Worm (Caenorhabditis elegans) whole organism, midembryonic: ENCODE data around the gene sago-1.

ENCODE experiments used
- T22C8.4 ChIP-seq: fragments of 200-800 bp; sonication (Bioruptor generic); IDR thresholded peaks from 2 replicates; pipeline ENCODE4 v1.3.6; 2022; ENCODE audit warnings: missing genetic modification characterization, missing compliant biosample characterization
- cog-1 ChIP-seq: sonication (generic microtip); optimal IDR thresholded peaks from 2 replicates; lab custom pipeline; 2016; ENCODE audit warnings: missing genetic modification characterization, missing compliant biosample characterization
- flt-1 ChIP-seq: fragments of 200-800 bp; sonication (Bioruptor generic); IDR thresholded peaks from 2 replicates; pipeline ENCODE4 v1.3.6; 2022; ENCODE audit warnings: missing genetic modification characterization, missing compliant biosample characterization
- klf-2 ChIP-seq: fragments of 200-800 bp; sonication (Bioruptor generic); conservative IDR thresholded peaks from 2 replicates; pipeline ENCODE4 v1.3.6; 2022; ENCODE audit warnings: missing genetic modification reagents, missing genetic modification characterization, missing compliant biosample characterization
- med-1 ChIP-seq: sonication (generic microtip); optimal IDR thresholded peaks from 2 replicates; lab custom pipeline; 2017; ENCODE audit warnings: missing genetic modification characterization, mild to moderate bottlenecking, missing compliant biosample characterization, antibody characterized with exemption, missing genetic modification reagents; ENCODE audit not compliant: insufficient read depth
- ref-1 ChIP-seq: fragments of 200-800 bp; sonication (Bioruptor generic); conservative IDR thresholded peaks from 2 replicates; pipeline ENCODE4 v1.3.6; 2022; ENCODE audit warnings: missing genetic modification reagents, missing genetic modification characterization, missing compliant biosample characterization
- tab-1 ChIP-seq: fragments of 200-800 bp; sonication (Bioruptor generic); IDR thresholded peaks from 2 replicates; pipeline ENCODE4 v1.3.6; 2022; ENCODE audit warnings: missing genetic modification characterization, missing compliant biosample characterization
- ztf-23 ChIP-seq: fragments of 200-800 bp; sonication (Bioruptor generic); IDR thresholded peaks from 2 replicates; pipeline ENCODE4 v1.3.6; 2022; ENCODE audit warnings: missing genetic modification reagents, missing genetic modification characterization, missing compliant biosample characterization
- ztf-29 ChIP-seq: fragments of 200-800 bp; sonication (Bioruptor generic); IDR thresholded peaks from 2 replicates; pipeline ENCODE4 v1.3.6; 2022; ENCODE audit warnings: missing genetic modification reagents, missing genetic modification characterization, missing compliant biosample characterization

Gene sago-1

DNA sequence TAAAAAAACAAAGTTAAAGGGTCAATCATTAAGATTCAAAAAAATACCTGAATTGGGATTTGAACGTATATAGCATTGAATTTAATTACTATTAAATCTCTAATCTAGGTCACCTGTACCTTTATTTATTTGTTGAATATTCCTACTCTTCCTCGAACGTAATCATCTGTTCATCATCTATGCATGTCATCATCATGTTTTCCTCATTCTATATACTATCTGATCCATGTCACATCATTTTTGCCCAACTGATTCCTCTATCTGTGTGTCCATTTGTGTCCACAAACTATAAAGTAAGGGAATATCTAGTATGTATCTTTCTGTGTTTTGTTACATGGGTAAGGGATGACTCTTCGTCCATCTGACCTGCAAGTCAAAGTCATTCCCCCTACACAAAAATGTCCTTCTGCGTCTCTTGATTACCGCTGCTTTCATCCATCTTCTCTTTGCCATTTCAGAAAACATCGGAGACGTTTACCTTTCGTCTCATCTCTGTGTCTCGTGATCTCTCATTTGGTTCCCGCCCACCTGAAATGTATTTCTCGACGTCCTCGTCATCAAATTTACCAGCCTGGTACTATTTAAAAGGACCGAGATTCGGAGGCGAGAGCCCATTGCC is 19.3 kb downstream of the sago-1 start:
- TF ChIP-seq med-1 (no peak), ztf-23 (GFP tag; lab: Robert Waterston, UW) (no peak), T22C8.4 (no peak), cog-1 (tag; lab: Kevin White, UChicago) (no peak), flt-1 (no peak), klf-2 (GFP tag; lab: Robert Waterston, UW) (no peak), tab-1 (GFP tag; lab: Robert Waterston, UW) (no peak), ztf-29 (GFP tag; lab: Robert Waterston, UW) (no peak)

DNA sequence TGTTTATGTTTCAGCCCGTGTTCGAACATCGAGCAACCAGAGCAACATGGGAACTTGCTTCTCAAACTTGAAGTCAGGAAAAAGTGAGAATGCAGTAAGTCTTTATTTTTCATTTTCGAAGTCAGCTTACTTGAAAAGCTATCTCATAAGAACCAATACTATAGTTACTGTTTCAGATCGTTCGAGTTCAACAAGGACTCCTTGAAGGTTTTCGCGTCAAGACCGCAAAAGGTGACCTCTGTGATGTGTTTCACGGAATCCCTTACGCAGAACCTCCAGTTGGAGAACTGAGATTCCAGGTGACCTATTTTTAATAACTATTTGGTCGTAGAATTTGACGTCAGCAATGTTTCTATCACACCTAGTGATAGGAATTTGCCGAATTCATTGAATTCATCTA is 20.0 kb downstream of the sago-1 start:
- TF ChIP-seq ztf-29 (GFP tag; lab: Robert Waterston, UW): no peak
- TF ChIP-seq med-1: no peak
- no peak for TF ChIP-seq cog-1 (tag; lab: Kevin White, UChicago)
- TF ChIP-seq ref-1 (GFP tag; lab: Robert Waterston, UW): no peak
- no peak for TF ChIP-seq flt-1
- no peak for TF ChIP-seq T22C8.4
- no peak for TF ChIP-seq ztf-23 (GFP tag; lab: Robert Waterston, UW)
- TF ChIP-seq tab-1 (GFP tag; lab: Robert Waterston, UW): no peak
- no peak for TF ChIP-seq klf-2 (GFP tag; lab: Robert Waterston, UW)

DNA sequence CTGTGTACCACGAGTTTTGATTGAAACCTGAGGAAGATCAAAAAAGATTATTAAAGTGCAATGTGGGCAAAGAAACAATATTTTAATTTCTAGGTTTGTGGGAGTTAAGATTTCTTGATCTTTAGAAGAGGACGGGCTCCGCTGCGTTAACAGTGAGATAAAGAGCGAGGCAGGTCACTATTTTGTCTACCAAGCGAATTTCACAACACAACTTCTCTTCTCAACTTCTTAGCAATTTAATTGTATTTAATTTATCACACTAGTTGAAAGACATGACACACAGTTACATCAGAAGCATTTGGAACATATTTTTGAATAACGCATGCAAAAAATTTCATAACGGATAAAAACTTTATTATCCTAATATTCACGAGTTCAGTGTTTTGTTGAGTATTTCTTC is 22.8 kb downstream of the sago-1 start:
- TF ChIP-seq tab-1 (GFP tag; lab: Robert Waterston, UW): no peak

DNA sequence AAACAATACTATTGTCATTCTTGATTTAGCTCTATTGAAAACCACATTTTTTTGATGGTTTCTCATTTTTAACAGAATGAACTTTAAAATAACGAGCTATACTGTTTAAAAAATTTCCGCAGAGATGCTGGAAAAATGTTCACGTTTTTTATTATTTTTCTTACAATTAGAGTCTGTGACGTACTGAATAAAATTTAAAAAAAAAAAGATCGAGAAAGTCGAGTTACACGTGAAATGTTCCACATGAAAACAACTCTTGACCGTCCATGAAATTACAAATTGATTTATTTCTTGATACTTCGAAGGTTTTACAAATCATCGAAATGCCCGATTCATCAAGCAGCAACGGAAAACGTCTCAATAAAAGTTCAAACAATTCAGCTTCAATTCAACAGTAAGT is 23.4 kb downstream of the sago-1 start, which contains the start of gene fbxa-202:
Gene fbxa-202, plus strand, starts transcription at position 301 of the 400 bp plus-strand sequence.
- no peak for TF ChIP-seq flt-1
- no peak for TF ChIP-seq med-1
- TF ChIP-seq ztf-29 (GFP tag; lab: Robert Waterston, UW): no peak
- no peak for TF ChIP-seq ref-1 (GFP tag; lab: Robert Waterston, UW)
- no peak for TF ChIP-seq cog-1 (tag; lab: Kevin White, UChicago)
- TF ChIP-seq ztf-23 (GFP tag; lab: Robert Waterston, UW): no peak
- no peak for TF ChIP-seq tab-1 (GFP tag; lab: Robert Waterston, UW)
- no peak for TF ChIP-seq klf-2 (GFP tag; lab: Robert Waterston, UW)
- TF ChIP-seq T22C8.4: no peak

DNA sequence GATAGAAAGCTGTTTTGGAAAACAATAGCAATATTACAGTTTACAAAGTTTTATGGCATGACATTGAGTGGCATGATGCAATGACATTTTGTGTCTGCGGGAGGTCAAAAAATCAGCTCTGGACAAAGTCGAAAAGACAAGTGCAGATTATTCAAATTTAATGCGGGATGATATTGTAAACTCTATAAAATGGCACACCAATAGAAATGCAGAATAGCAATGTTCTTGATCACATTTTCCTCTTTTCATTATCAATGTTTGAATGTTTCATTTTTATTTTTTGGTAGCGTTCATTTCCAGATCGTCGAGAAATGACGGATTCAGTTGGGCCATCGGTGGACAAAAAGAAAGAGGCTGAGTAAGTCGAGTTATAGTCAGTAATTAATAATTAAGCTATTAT is 25.3 kb downstream of the sago-1 start, which contains the start of gene T28C12.2:
Gene T28C12.2, plus strand, starts transcription at position 301 of the 400 bp plus-strand sequence.
- no peak for TF ChIP-seq cog-1 (tag; lab: Kevin White, UChicago)
- no peak for TF ChIP-seq flt-1
- TF ChIP-seq klf-2 (GFP tag; lab: Robert Waterston, UW): no peak
- no peak for TF ChIP-seq ref-1 (GFP tag; lab: Robert Waterston, UW)
- no peak for TF ChIP-seq med-1
- no peak for TF ChIP-seq ztf-29 (GFP tag; lab: Robert Waterston, UW)

DNA sequence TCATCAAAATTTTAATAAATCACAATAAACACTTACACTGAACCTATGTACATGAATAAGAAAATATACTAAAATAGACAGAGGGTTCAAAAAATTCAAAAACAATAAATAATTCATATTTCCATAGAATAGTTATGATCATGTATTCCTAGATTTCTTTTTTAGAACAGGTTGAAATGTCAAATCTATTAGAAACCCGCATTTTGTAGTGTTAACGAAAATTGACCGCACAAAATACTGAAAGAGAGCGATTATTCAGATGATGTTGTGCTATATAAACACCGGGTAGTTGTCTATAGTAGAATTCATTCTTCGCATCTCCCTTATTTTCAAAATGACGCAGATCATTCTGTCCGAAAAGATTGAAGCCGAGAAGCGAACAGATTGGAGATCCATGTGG is 28.0 kb downstream of the sago-1 start, which contains the start of gene T28C12.1:
Gene T28C12.1, plus strand, starts transcription at position 301 of the 400 bp plus-strand sequence.
- TF ChIP-seq T22C8.4: no peak
- TF ChIP-seq ref-1 (GFP tag; lab: Robert Waterston, UW): no peak
- TF ChIP-seq med-1: no peak
- TF ChIP-seq klf-2 (GFP tag; lab: Robert Waterston, UW): no peak
- TF ChIP-seq tab-1 (GFP tag; lab: Robert Waterston, UW): no peak
- no peak for TF ChIP-seq ztf-29 (GFP tag; lab: Robert Waterston, UW)
- no peak for TF ChIP-seq cog-1 (tag; lab: Kevin White, UChicago)
- no peak for TF ChIP-seq flt-1
- no peak for TF ChIP-seq ztf-23 (GFP tag; lab: Robert Waterston, UW)

DNA sequence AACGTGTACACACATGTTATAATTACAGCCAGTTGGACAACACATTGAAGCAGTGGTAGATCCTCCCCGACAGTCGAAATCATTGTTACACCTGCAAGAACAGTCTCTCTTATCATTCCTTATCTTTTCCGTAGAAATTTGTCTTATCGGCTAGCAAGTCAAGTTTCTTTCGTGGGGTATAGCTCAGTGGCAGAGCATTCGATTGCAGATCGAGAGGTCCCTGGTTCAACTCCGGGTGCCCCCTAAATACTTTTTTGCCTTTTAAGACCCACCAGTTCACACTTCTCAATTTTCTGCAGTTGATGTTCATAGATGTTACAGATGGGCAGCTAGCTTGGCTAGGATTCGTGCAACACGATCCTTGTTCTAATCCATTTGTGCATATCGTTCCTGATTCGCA is 31.7 kb downstream of the sago-1 start:
- TF ChIP-seq ztf-29 (GFP tag; lab: Robert Waterston, UW) (no peak), T22C8.4 (no peak), med-1 (no peak)

DNA sequence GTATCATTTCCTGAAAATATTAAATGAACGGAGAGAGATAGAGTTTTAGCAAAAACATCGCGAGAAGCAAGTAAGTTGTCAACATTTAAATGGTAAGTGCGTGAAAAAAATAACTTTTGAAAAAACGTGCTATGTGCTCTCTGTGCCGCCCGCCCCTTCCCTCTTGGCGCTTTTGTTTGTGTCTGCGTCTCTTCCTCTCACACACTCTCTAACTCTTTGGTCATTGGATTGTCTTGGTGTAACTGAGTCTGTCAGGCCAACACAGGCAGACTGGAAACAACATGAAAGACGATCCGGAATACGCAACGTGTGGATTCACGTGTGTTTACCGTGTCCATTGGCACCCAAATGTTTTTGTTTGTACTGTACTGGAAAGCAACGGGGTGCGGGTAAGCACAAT is 32.5 kb downstream of the sago-1 start, which contains the start of gene T28C12.6:
Gene T28C12.6, minus strand, starts transcription at position 12 of the 400 bp plus-strand sequence.
- TF ChIP-seq tab-1 (GFP tag; lab: Robert Waterston, UW) (no peak), ref-1 (GFP tag; lab: Robert Waterston, UW) (no peak), flt-1 (no peak), cog-1 (tag; lab: Kevin White, UChicago) (no peak), T22C8.4 (no peak), ztf-29 (GFP tag; lab: Robert Waterston, UW) (no peak), klf-2 (GFP tag; lab: Robert Waterston, UW) (no peak)

DNA sequence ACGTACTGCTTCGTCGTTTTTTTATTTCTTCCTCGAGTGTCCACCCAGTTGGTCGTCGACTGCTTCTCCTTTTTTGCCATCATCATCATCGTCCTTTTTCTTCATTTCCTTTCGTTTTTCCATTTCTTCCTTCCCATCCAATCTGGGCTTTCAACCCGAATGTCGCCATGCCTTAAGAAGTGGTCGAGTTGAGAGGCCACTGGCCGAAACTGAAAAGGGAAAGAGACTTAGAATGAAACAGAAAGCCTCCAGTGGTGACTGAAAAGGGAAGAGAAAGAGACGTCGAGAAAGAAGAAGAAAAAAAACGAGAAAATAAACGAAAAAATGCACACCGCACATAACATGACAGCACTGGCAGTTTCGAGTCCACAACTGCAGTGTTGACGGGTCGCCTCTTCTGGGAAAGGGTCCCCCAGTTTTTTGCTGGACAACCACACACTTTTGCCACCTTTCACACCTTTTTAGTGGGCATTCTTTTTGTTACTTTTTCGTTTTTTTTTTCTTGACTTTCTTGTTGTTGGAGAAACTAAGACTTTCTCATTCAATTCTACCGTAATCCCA is 37.6 kb downstream of the sago-1 start:
- no peak for TF ChIP-seq tab-1 (GFP tag; lab: Robert Waterston, UW)
- no peak for TF ChIP-seq klf-2 (GFP tag; lab: Robert Waterston, UW)
- no peak for TF ChIP-seq ztf-29 (GFP tag; lab: Robert Waterston, UW)
- TF ChIP-seq flt-1: no peak
- no peak for TF ChIP-seq med-1
- no peak for TF ChIP-seq cog-1 (tag; lab: Kevin White, UChicago)
- TF ChIP-seq T22C8.4: no peak
- no peak for TF ChIP-seq ref-1 (GFP tag; lab: Robert Waterston, UW)
- TF ChIP-seq ztf-23 (GFP tag; lab: Robert Waterston, UW): no peak

DNA sequence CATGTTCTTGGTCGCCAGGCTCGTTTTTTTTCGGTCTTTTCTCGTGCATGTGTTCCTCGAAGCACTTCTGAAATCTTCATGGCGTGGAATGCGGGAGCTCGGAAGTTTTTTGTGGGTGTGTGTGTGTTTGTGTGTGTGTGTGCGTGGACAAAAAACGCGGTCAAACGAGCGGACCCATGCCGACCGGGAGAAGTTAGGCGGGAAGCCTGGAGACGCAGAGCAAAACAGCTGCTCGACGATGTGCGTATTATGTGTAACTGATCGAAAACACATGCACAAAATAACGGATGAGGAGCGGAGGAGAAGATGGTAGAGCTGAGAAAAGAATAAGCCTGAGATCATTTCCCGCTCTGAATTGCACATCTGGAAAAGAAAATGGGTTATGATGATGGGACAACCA is 38.9 kb downstream of the sago-1 start:
- TF ChIP-seq klf-2 (GFP tag; lab: Robert Waterston, UW): no peak
- 0 out of 2 replicates have a peak, but pooled peaks have one; percentile 44 for TF ChIP-seq ztf-23 (GFP tag; lab: Robert Waterston, UW)
